Worm (Caenorhabditis elegans) whole organism, L4/young adult: ENCODE data around the gene gcy-36.

Experiments
- dao-5 ChIP-seq: sonication (generic microtip); optimal IDR thresholded peaks from 2 replicates; lab custom pipeline; 2016; ENCODE audit warnings: missing genotype, missing genetic modification characterization, moderate library complexity, missing compliant biosample characterization
- him-1 ChIP-seq: sonication (generic microtip); optimal IDR thresholded peaks from 2 replicates; lab custom pipeline; 2016; ENCODE audit warnings: missing genotype, missing genetic modification reagents, missing genetic modification characterization, missing compliant biosample characterization

gcy-36 gene

ce11 chrX:15535190-15535636 is 56.4 kb downstream of the gcy-36 start:
- TF ChIP-seq him-1 (tag; lab: Kevin White, UChicago) = peak; percentile 72
- no peak for TF ChIP-seq dao-5 (tag; lab: Kevin White, UChicago)
